Fruit fly (Drosophila melanogaster) whole organism, embryonic: Measurements from ENCODE around the gene mRpS10.

ENCODE experiments used
- Asciz ChIP-seq: fragments of 200-800 bp; sonication (Bioruptor generic); optimal IDR thresholded peaks from 2 replicates; lab custom pipeline; 2017; ENCODE audit warnings: missing biosample characterization, mild to moderate bottlenecking, missing genetic modification characterization, missing genetic modification reagents
- Bgb ChIP-seq: fragments of 200-800 bp; sonication (Bioruptor generic); IDR thresholded peaks from 2 replicates; pipeline ENCODE4 v1.3.6; 2022; ENCODE audit warnings: missing biosample characterization, missing genetic modification characterization; ENCODE audit not compliant: partially characterized antibody
- BtbVII ChIP-seq: fragments of 200-800 bp; sonication (Bioruptor generic); optimal IDR thresholded peaks from 3 replicates; lab custom pipeline; 2017; ENCODE audit warnings: missing biosample characterization, mild to moderate bottlenecking, missing genetic modification characterization
- CG10267 ChIP-seq: fragments of 200-800 bp; sonication (Bioruptor generic); optimal IDR thresholded peaks from 2 replicates; lab custom pipeline; 2018; ENCODE audit warnings: missing biosample characterization, mild to moderate bottlenecking, missing genetic modification characterization, moderate library complexity
- CG10366 ChIP-seq: fragments of 200-800 bp; sonication (Bioruptor generic); IDR thresholded peaks from 2 replicates; pipeline ENCODE4 v1.3.6; 2022; ENCODE audit warnings: missing biosample characterization, missing genetic modification characterization
- CG10979 ChIP-seq: fragments of 200-800 bp; sonication (Bioruptor generic); optimal IDR thresholded peaks from 2 replicates; lab custom pipeline; 2018; ENCODE audit warnings: missing biosample characterization, mild to moderate bottlenecking, missing genetic modification characterization, moderate library complexity
- CG11695 ChIP-seq: fragments of 200-800 bp; sonication (Bioruptor generic); IDR thresholded peaks from 3 replicates; pipeline ENCODE4 v1.3.6; 2022; ENCODE audit warnings: missing biosample characterization, missing genetic modification characterization
- CG12659 ChIP-seq: fragments of 200-800 bp; sonication (Bioruptor generic); optimal IDR thresholded peaks from 3 replicates; lab custom pipeline; 2017; ENCODE audit warnings: mild to moderate bottlenecking, missing biosample characterization, missing genetic modification reagents, missing genetic modification characterization
- CG13287 ChIP-seq: fragments of 200-800 bp; sonication (Bioruptor generic); IDR thresholded peaks from 2 replicates; pipeline ENCODE4 v1.3.6; 2022; ENCODE audit warnings: missing biosample characterization, missing genetic modification characterization; ENCODE audit not compliant: partially characterized antibody
- CG15601 ChIP-seq: fragments of 200-800 bp; sonication (Bioruptor generic); optimal IDR thresholded peaks from 3 replicates; lab custom pipeline; 2019; ENCODE audit warnings: missing biosample characterization, mild to moderate bottlenecking, missing genetic modification characterization, moderate library complexity
- CG17829 ChIP-seq: fragments of 200-800 bp; optimal IDR thresholded peaks from 2 replicates; lab custom pipeline; 2019; ENCODE audit warnings: missing biosample characterization, mild to moderate bottlenecking, missing genetic modification characterization, moderate library complexity
- CG2116 ChIP-seq: fragments of 200-800 bp; sonication (Bioruptor generic); optimal IDR thresholded peaks from 3 replicates; lab custom pipeline; 2018; ENCODE audit warnings: missing biosample characterization, mild to moderate bottlenecking, missing genetic modification characterization
- CG31224 ChIP-seq: fragments of 200-800 bp; sonication (Bioruptor generic); IDR thresholded peaks from 2 replicates; pipeline ENCODE4 v1.3.6; 2022; ENCODE audit warnings: missing biosample characterization, missing genetic modification characterization
- CG31441 ChIP-seq: fragments of 200-800 bp; sonication (Bioruptor generic); IDR thresholded peaks from 2 replicates; pipeline ENCODE4 v1.3.6; 2022; ENCODE audit warnings: missing biosample characterization, missing genetic modification characterization
- CG4328 ChIP-seq: fragments of 200-800 bp; sonication (Bioruptor generic); optimal IDR thresholded peaks from 3 replicates; lab custom pipeline; 2017; ENCODE audit warnings: missing biosample characterization, missing genetic modification reagents, missing genetic modification characterization
- CG6813 ChIP-seq: fragments of 200-800 bp; sonication (Bioruptor generic); optimal IDR thresholded peaks from 2 replicates; lab custom pipeline; 2017; ENCODE audit warnings: missing biosample characterization, missing genetic modification characterization, mild to moderate bottlenecking, moderate library complexity, missing genetic modification reagents
- CG9727 ChIP-seq: fragments of 200-800 bp; sonication (Bioruptor generic); optimal IDR thresholded peaks from 3 replicates; lab custom pipeline; 2017; ENCODE audit warnings: missing biosample characterization, mild to moderate bottlenecking, missing genetic modification characterization
- CG9932 ChIP-seq: fragments of 200-800 bp; sonication (Bioruptor generic); IDR thresholded peaks from 2 replicates; pipeline ENCODE4 v1.3.6; 2022; ENCODE audit warnings: missing biosample characterization, missing genetic modification characterization
- CHES-1-like ChIP-seq: fragments of 200-800 bp; sonication (Bioruptor generic); optimal IDR thresholded peaks from 2 replicates; lab custom pipeline; 2016; ENCODE audit warnings: missing biosample characterization, missing genetic modification characterization
- Camta ChIP-seq: fragments of 200-800 bp; sonication (Bioruptor generic); optimal IDR thresholded peaks from 2 replicates; lab custom pipeline; 2016; ENCODE audit warnings: missing biosample characterization, missing genetic modification characterization
- D ChIP-seq, 2 experiments: fragments of 200-800 bp in 1 of 2; fragments of >200 bp in 1 of 2; sonication (Bioruptor generic) in 1 of 2; optimal IDR thresholded peaks; 2 replicates in 1 of 2; 3 replicates in 1 of 2; lab custom pipeline; 2017; ENCODE audit warnings: mild to moderate bottlenecking in 1 of 2, missing biosample characterization in 1 of 2, missing genetic modification characterization in 1 of 2, missing genetic modification reagents in 1 of 2
- Deaf1 ChIP-seq: fragments of 200-800 bp; optimal IDR thresholded peaks from 3 replicates; lab custom pipeline; 2019; ENCODE audit warnings: missing biosample characterization, mild to moderate bottlenecking, missing genetic modification characterization, moderate library complexity
- Dll ChIP-seq: fragments of 200-800 bp; sonication (Bioruptor generic); IDR thresholded peaks from 4 replicates; pipeline ENCODE4 v1.3.6; 2022; ENCODE audit warnings: missing biosample characterization, missing genetic modification characterization; ENCODE audit not compliant: partially characterized antibody
- Doc3 ChIP-seq: fragments of 200-800 bp; sonication (Bioruptor generic); IDR thresholded peaks from 3 replicates; pipeline ENCODE4 v1.3.6; 2022; ENCODE audit warnings: missing biosample characterization, missing genetic modification characterization; ENCODE audit not compliant: partially characterized antibody
- Fer3 ChIP-seq: fragments of 200-800 bp; sonication (Bioruptor generic); optimal IDR thresholded peaks from 2 replicates; lab custom pipeline; 2018; ENCODE audit warnings: missing biosample characterization, mild to moderate bottlenecking, missing genetic modification characterization, moderate library complexity
- Optix ChIP-seq: fragments of 200-800 bp; sonication (Bioruptor generic); IDR thresholded peaks from 3 replicates; pipeline ENCODE4 v1.3.6; 2022; ENCODE audit warnings: missing biosample characterization, missing genetic modification characterization
- Scr ChIP-seq: fragments of 200-800 bp; sonication (Bioruptor generic); IDR thresholded peaks from 2 replicates; pipeline ENCODE4 v1.3.6; 2022; ENCODE audit warnings: missing biosample characterization, missing genetic modification characterization; ENCODE audit not compliant: partially characterized antibody
- Sin3A ChIP-seq: fragments of >200 bp; optimal IDR thresholded peaks from 2 replicates; lab custom pipeline; 2018
- Sry-β ChIP-seq: fragments of 200-800 bp; sonication (Bioruptor generic); optimal IDR thresholded peaks from 2 replicates; lab custom pipeline; 2018; ENCODE audit warnings: missing biosample characterization, mild to moderate bottlenecking, missing genetic modification characterization, moderate library complexity
- Stat92E ChIP-seq, 3 experiments: fragments of >200 bp in 2 of 3; fragments of 200-800 bp in 1 of 3; sonication (Bioruptor generic) in 1 of 3; optimal IDR thresholded peaks; 2 replicates each; lab custom pipeline; 2017 to 2019; ENCODE audit warnings: missing biosample characterization in 3 of 3, missing genetic modification characterization in 3 of 3, mild to moderate bottlenecking in 1 of 3, moderate library complexity in 1 of 3
- bsh ChIP-seq, 2 experiments: fragments of 200-800 bp; sonication (Bioruptor generic); optimal IDR thresholded peaks; 2 replicates each; lab custom pipeline; 2017 to 2018; ENCODE audit warnings: mild to moderate bottlenecking in 2 of 2, missing biosample characterization in 2 of 2, missing genetic modification characterization in 2 of 2, moderate library complexity in 1 of 2
- chm ChIP-seq: fragments of 200-800 bp; sonication (Bioruptor generic); IDR thresholded peaks from 2 replicates; pipeline ENCODE4 v1.3.6; 2022; ENCODE audit warnings: missing biosample characterization, missing genetic modification characterization
- crp ChIP-seq, 2 experiments: fragments of 200-800 bp; sonication (Bioruptor generic); optimal IDR thresholded peaks; 2 replicates in 1 of 2; 3 replicates in 1 of 2; lab custom pipeline; 2017; ENCODE audit warnings: missing biosample characterization in 2 of 2, missing genetic modification characterization in 2 of 2, mild to moderate bottlenecking in 1 of 2, moderate library complexity in 1 of 2
- gsb ChIP-seq: fragments of 200-800 bp; sonication (Bioruptor generic); IDR thresholded peaks from 2 replicates; pipeline ENCODE4 v1.3.6; 2022; ENCODE audit warnings: missing biosample characterization, missing genetic modification characterization
- her ChIP-seq: fragments of 200-800 bp; sonication (Bioruptor generic); optimal IDR thresholded peaks from 2 replicates; lab custom pipeline; 2016; ENCODE audit warnings: missing biosample characterization, missing genetic modification characterization
- knrl ChIP-seq: fragments of 200-800 bp; sonication (Bioruptor generic); IDR thresholded peaks from 3 replicates; pipeline ENCODE4 v1.3.6; 2022; ENCODE audit warnings: missing biosample characterization, missing genetic modification characterization; ENCODE audit not compliant: partially characterized antibody
- lilli ChIP-seq: fragments of 200-800 bp; sonication (Bioruptor generic); optimal IDR thresholded peaks from 3 replicates; lab custom pipeline; 2016; ENCODE audit warnings: missing biosample characterization, missing genetic modification characterization
- lmd ChIP-seq: fragments of 200-800 bp; sonication (Bioruptor generic); IDR thresholded peaks from 2 replicates; pipeline ENCODE4 v1.3.6; 2022; ENCODE audit warnings: missing biosample characterization, missing genetic modification characterization
- nmo ChIP-seq: fragments of 200-800 bp; sonication (Bioruptor generic); optimal IDR thresholded peaks from 2 replicates; lab custom pipeline; 2018; ENCODE audit warnings: missing biosample characterization, mild to moderate bottlenecking, missing genetic modification characterization, moderate library complexity
- phol ChIP-seq: fragments of 200-800 bp; sonication (Bioruptor generic); optimal IDR thresholded peaks from 3 replicates; lab custom pipeline; 2018; ENCODE audit warnings: missing biosample characterization, mild to moderate bottlenecking, missing genetic modification characterization, moderate library complexity
- prd ChIP-seq, 3 experiments: fragments of >200 bp in 2 of 3; fragments of 200-800 bp in 1 of 3; sonication (Bioruptor generic) in 1 of 3; optimal IDR thresholded peaks in 2 of 3; IDR thresholded peaks in 1 of 3; 2 replicates in 2 of 3; 3 replicates in 1 of 3; pipeline versions ENCODE4 v1.3.6 to Lab custom; 2017 to 2022; ENCODE audit warnings: missing biosample characterization in 1 of 3, missing genetic modification characterization in 1 of 3
- pzg ChIP-seq: fragments of 200-800 bp; sonication (Bioruptor generic); optimal IDR thresholded peaks from 3 replicates; lab custom pipeline; 2018; ENCODE audit warnings: missing biosample characterization, mild to moderate bottlenecking, missing genetic modification characterization, moderate library complexity
- rib ChIP-seq: fragments of 200-800 bp; sonication (Bioruptor generic); IDR thresholded peaks from 2 replicates; pipeline ENCODE4 v1.3.6; 2022; ENCODE audit warnings: missing biosample characterization, missing genetic modification characterization
- row ChIP-seq: fragments of 200-800 bp; sonication (Bioruptor generic); IDR thresholded peaks from 3 replicates; pipeline ENCODE4 v1.3.6; 2022; ENCODE audit warnings: missing biosample characterization, missing genetic modification characterization
- sens-2 ChIP-seq: fragments of 200-800 bp; sonication (Bioruptor generic); IDR thresholded peaks from 2 replicates; pipeline ENCODE4 v1.3.6; 2022; ENCODE audit warnings: missing biosample characterization, missing genetic modification characterization
- stwl ChIP-seq: fragments of 200-800 bp; sonication (Bioruptor generic); optimal IDR thresholded peaks from 3 replicates; lab custom pipeline; 2018; ENCODE audit warnings: missing biosample characterization, mild to moderate bottlenecking, missing genetic modification characterization, moderate library complexity
- zen ChIP-seq: fragments of 200-800 bp; sonication (Bioruptor generic); optimal IDR thresholded peaks from 3 replicates; lab custom pipeline; 2018; ENCODE audit warnings: missing biosample characterization, mild to moderate bottlenecking, missing genetic modification characterization, moderate library complexity

The mRpS10 gene

DNA sequence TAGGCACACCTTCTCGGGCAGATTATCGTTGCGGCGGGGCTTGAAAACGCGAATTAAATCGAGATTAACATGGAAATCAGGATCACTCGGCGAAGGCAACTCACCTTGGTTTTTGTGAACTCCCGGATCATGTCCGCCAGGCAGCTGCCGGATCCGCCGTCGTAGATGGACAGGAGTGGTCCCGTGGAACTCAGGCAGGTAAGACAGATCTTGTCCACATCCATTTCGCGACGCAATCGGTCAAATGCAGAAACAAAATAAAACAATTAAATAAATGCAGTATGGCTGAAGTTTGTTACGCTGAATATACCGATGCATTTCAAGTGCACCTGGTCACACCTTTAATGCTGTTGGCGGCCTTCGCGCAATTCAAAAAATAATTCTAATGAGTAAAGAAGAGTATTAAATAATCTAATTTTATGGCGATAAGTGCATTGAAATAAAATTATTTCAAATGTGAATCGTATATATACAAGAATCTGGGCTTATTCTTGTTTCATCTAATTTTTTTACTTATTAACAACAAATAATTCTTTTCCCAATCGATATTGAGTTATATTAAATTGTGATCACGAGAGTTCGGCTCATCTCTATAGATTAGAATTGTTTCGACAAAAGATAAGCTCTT, 16.0 kb upstream of the mRpS10 start, which contains the start of the genes CG6654 and CG4210 (continued):
- TF ChIP-seq BtbVII (GFP tag; lab: Kevin White, UChicago), result no peak
- TF ChIP-seq her (GFP tag; lab: Kevin White, UChicago), result no peak
- peak; percentile 54 for TF ChIP-seq CG9932
- peak; percentile 1 for TF ChIP-seq CG9727 (GFP tag; lab: Kevin White, UChicago)
- no peak for TF ChIP-seq gsb (GFP tag; lab: Robert Waterston, UW)
- TF ChIP-seq nmo (GFP tag; lab: Kevin White, UChicago), result peak; percentile 56
- peak in 1 of 2 experiments; percentile 16 for TF ChIP-seq bsh (GFP tag; optimal IDR thresholded peaks at IDR 0.05; lab: Kevin White, UChicago)
- TF ChIP-seq Fer3 (tag; lab: Kevin White, UChicago), result no peak
- TF ChIP-seq Bgb (GFP tag; lab: Robert Waterston, UW), result peak; percentile 59
- TF ChIP-seq prd (optimal IDR thresholded peaks at IDR 0.05; lab: Kevin White, UChicago), result no peak
- no peak for TF ChIP-seq prd (GFP tag; IDR thresholded peaks at IDR 0.05; lab: Robert Waterston, UW)
- no peak for TF ChIP-seq Optix (GFP tag; lab: Robert Waterston, UW)
- TF ChIP-seq Asciz (GFP tag; lab: Kevin White, UChicago), result peak; percentile 1
- TF ChIP-seq CG10366 (GFP tag; lab: Robert Waterston, UW), result no peak
- peak; percentile 64 for TF ChIP-seq CG31441 (GFP tag; lab: Robert Waterston, UW)
- TF ChIP-seq Stat92E (GFP tag; optimal IDR thresholded peaks at IDR 0.05; lab: Kevin White, UChicago), result peak in 1 of 3 experiments; percentile 63
- TF ChIP-seq knrl (GFP tag; lab: Robert Waterston, UW), result peak; percentile 58; the same call in 2 of the 3 replicates
- TF ChIP-seq stwl (tag; lab: Kevin White, UChicago), result peak; percentile 98
- TF ChIP-seq CHES-1-like (GFP tag; lab: Kevin White, UChicago), result no peak
- TF ChIP-seq chm, result 0 out of 2 replicates have a peak, but pooled peaks have one; percentile 9
- TF ChIP-seq CG15601 (tag; lab: Kevin White, UChicago), result peak; percentile 26
- TF ChIP-seq Dll (GFP tag; lab: Robert Waterston, UW), result peak; percentile 69
- no peak for TF ChIP-seq Deaf1 (tag; lab: Kevin White, UChicago)
- peak; percentile 38 for TF ChIP-seq CG17829 (tag; lab: Kevin White, UChicago)
- TF ChIP-seq D (optimal IDR thresholded peaks at IDR 0.05; lab: Kevin White, UChicago), result no peak
- no peak for TF ChIP-seq D (GFP tag; optimal IDR thresholded peaks at IDR 0.05; lab: Kevin White, UChicago)
- no peak for TF ChIP-seq rib
- peak; percentile 21 for TF ChIP-seq Sin3A (lab: Kevin White, UChicago)
- peak; percentile 31 for TF ChIP-seq lilli (GFP tag; lab: Kevin White, UChicago)
- TF ChIP-seq Sry-β, result peak; percentile 15
- TF ChIP-seq sens-2 (GFP tag; lab: Robert Waterston, UW), result no peak
- peak; percentile 22 for TF ChIP-seq phol (tag; lab: Kevin White, UChicago)
- TF ChIP-seq CG13287 (GFP tag; lab: Robert Waterston, UW), result peak; percentile 83
- TF ChIP-seq row (GFP tag; lab: Robert Waterston, UW), result peak; percentile 71
- peak in 1 of 2 experiments; percentile 31 for TF ChIP-seq crp (GFP tag; optimal IDR thresholded peaks at IDR 0.05; lab: Kevin White, UChicago)
- TF ChIP-seq CG10979 (tag; lab: Kevin White, UChicago), result peak; percentile 1
- TF ChIP-seq Scr (GFP tag; lab: Robert Waterston, UW), result peak; percentile 68
- TF ChIP-seq zen (tag; lab: Kevin White, UChicago), result peak; percentile 36
- no peak for TF ChIP-seq CG6813
- TF ChIP-seq Doc3 (GFP tag; lab: Robert Waterston, UW), result peak; percentile 75
- TF ChIP-seq CG2116 (GFP tag; lab: Kevin White, UChicago), result peak; percentile 42
- no peak for TF ChIP-seq CG11695 (GFP tag; lab: Robert Waterston, UW)
- TF ChIP-seq CG12659, result peak; percentile 26
- peak; percentile 31; the same call in 1 of the 2 replicates for TF ChIP-seq lmd (GFP tag; lab: Robert Waterston, UW)
- peak; percentile 28 for TF ChIP-seq CG4328 (GFP tag; lab: Kevin White, UChicago)
- TF ChIP-seq CG10267 (tag; lab: Kevin White, UChicago), result peak; percentile 58
- no peak for TF ChIP-seq Camta (GFP tag; lab: Kevin White, UChicago)
- TF ChIP-seq pzg (GFP tag; lab: Kevin White, UChicago), result peak; percentile 67
- no peak for TF ChIP-seq CG31224 (GFP tag; lab: Robert Waterston, UW)
